Worm (Caenorhabditis elegans): ENCODE results near the gene F07C3.2.

ce11 chrV:9207377-9207776 lies 18.5 kb upstream of the F07C3.2 start, which contains the start of gene inx-10:
- TF ChIP-seq flt-1 (GFP tag; IDR thresholded peaks at IDR 0.05) (no peak), med-1 (GFP tag; optimal IDR thresholded peaks at IDR 0.05; ENCODE audit: insufficient read depth) (no peak)
